Worm (Caenorhabditis elegans): ENCODE measurements around the gene ZK546.4.
A peak's percentile ranks its signal among the peaks of the same experiment; 100 is the strongest.

Gene ZK546.4

ce11 chrII:4960690-4961089, 22.8 kb downstream of the ZK546.4 start:
- TF ChIP-seq nhr-76 (tag; optimal IDR thresholded peaks at IDR 0.05) (peak; percentile 65), pqm-1 (tag; optimal IDR thresholded peaks at IDR 0.05) (peak; percentile 60), nhr-23 (tag; optimal IDR thresholded peaks at IDR 0.05) (peak; percentile 35), nfya-1 (tag; optimal IDR thresholded peaks at IDR 0.05; ENCODE audit: insufficient read depth) (no peak), elt-3 (tag; optimal IDR thresholded peaks at IDR 0.05) (no peak), nhr-77 (tag; optimal IDR thresholded peaks at IDR 0.05) (no peak), elt-2 (tag; optimal IDR thresholded peaks at IDR 0.05) (peak; percentile 95)

ce11 chrII:4966576-4966975, 28.7 kb downstream of the ZK546.4 start:
- peak; percentile 88 for TF ChIP-seq elt-2 (tag; optimal IDR thresholded peaks at IDR 0.05)
- no peak for TF ChIP-seq nhr-237 (tag; optimal IDR thresholded peaks at IDR 0.05)
- TF ChIP-seq pqm-1 (tag; optimal IDR thresholded peaks at IDR 0.05), result peak; percentile 48

- no peak for TF ChIP-seq ceh-9 (tag; optimal IDR thresholded peaks at IDR 0.05)
- peak; percentile 86 for TF ChIP-seq elt-2 (tag; optimal IDR thresholded peaks at IDR 0.05)
- TF ChIP-seq egl-5 (tag; optimal IDR thresholded peaks at IDR 0.05), result no peak
- TF ChIP-seq ZK546.5 (tag; optimal IDR thresholded peaks at IDR 0.05), result no peak
- TF ChIP-seq lin-15B (tag; optimal IDR thresholded peaks at IDR 0.05), result no peak
- TF ChIP-seq nhr-25 (tag; optimal IDR thresholded peaks at IDR 0.05), result no peak
- TF ChIP-seq zag-1 (tag; optimal IDR thresholded peaks at IDR 0.05), result no peak
- no peak for TF ChIP-seq egl-27 (tag; optimal IDR thresholded peaks at IDR 0.05)
- no peak for TF ChIP-seq unc-39 (tag; optimal IDR thresholded peaks at IDR 0.05)
- no peak for TF ChIP-seq lin-39 (tag; optimal IDR thresholded peaks at IDR 0.05)
- peak; percentile 6 for TF ChIP-seq pha-4 (tag; optimal IDR thresholded peaks at IDR 0.05)
- no peak for TF ChIP-seq sea-2 (GFP tag; optimal IDR thresholded peaks at IDR 0.05)
Measured at ce11 chrII:4967636-4968035, 29.8 kb downstream of the ZK546.4 start.

ce11 chrII:4968863-4969262, 31.0 kb downstream of the ZK546.4 start, which contains the start of gene shc-2:
shc-2 (plus strand) TSS chrII:4969163.
- no peak for TF ChIP-seq elt-3 (tag; optimal IDR thresholded peaks at IDR 0.05)
- no peak for TF ChIP-seq mml-1 (tag; optimal IDR thresholded peaks at IDR 0.05)

- TF ChIP-seq egl-27 (tag; optimal IDR thresholded peaks at IDR 0.05) (no peak), lin-15B (tag; optimal IDR thresholded peaks at IDR 0.05) (no peak), ceh-9 (tag; optimal IDR thresholded peaks at IDR 0.05) (no peak), nhr-28 (tag; optimal IDR thresholded peaks at IDR 0.05) (no peak), fkh-2 (tag; optimal IDR thresholded peaks at IDR 0.05) (no peak), tbx-2 (tag; optimal IDR thresholded peaks at IDR 0.05) (no peak), lin-39 (tag; optimal IDR thresholded peaks at IDR 0.05) (no peak)
Measured at ce11 chrII:4974448-4974951, 36.7 kb downstream of the ZK546.4 start.

ce11 chrII:4975311-4975710, 37.5 kb downstream of the ZK546.4 start:
- TF ChIP-seq pqm-1 (tag; optimal IDR thresholded peaks at IDR 0.05) (no peak), nfya-1 (tag; optimal IDR thresholded peaks at IDR 0.05; ENCODE audit: insufficient read depth) (no peak), lin-15B (tag; optimal IDR thresholded peaks at IDR 0.05) (no peak), nhr-77 (tag; optimal IDR thresholded peaks at IDR 0.05) (no peak), mml-1 (tag; optimal IDR thresholded peaks at IDR 0.05) (no peak), unc-39 (tag; optimal IDR thresholded peaks at IDR 0.05) (no peak), ZK546.5 (tag; optimal IDR thresholded peaks at IDR 0.05) (no peak), elt-1 (tag; optimal IDR thresholded peaks at IDR 0.05) (no peak)

ce11 chrII:4981682-4982404, 44.0 kb downstream of the ZK546.4 start:
- no peak for TF ChIP-seq ztf-11 (tag; optimal IDR thresholded peaks at IDR 0.05)
- no peak for TF ChIP-seq mdl-1 (tag; optimal IDR thresholded peaks at IDR 0.05)
- peak; percentile 22 for TF ChIP-seq nhr-25 (tag; optimal IDR thresholded peaks at IDR 0.05)
- no peak for TF ChIP-seq ceh-9 (tag; optimal IDR thresholded peaks at IDR 0.05)
- TF ChIP-seq nhr-77 (tag; optimal IDR thresholded peaks at IDR 0.05), result no peak
- no peak for TF ChIP-seq nfya-1 (tag; optimal IDR thresholded peaks at IDR 0.05; ENCODE audit: insufficient read depth)
- peak; percentile 83 for TF ChIP-seq elt-1 (tag; optimal IDR thresholded peaks at IDR 0.05)

Data from whole organism, L3 larva.